Fruit fly (Drosophila melanogaster): ENCODE measurements around the gene Noc1.
A peak's percentile ranks its signal among the peaks of the same experiment; 100 is the strongest.

The Noc1 gene

dm6 chr3L:11125636-11126532 lies 51.3 kb downstream of the Noc1 start (continued):
- TF ChIP-seq YL-1 (GFP tag; optimal IDR thresholded peaks at IDR 0.05), result no peak
- TF ChIP-seq CrebB (tag; optimal IDR thresholded peaks at IDR 0.05), result no peak
- TF ChIP-seq CG4730 (GFP tag; IDR thresholded peaks at IDR 0.05), result no peak
- no peak for TF ChIP-seq toy (GFP tag; IDR thresholded peaks at IDR 0.05)
- no peak for TF ChIP-seq sd (tag; optimal IDR thresholded peaks at IDR 0.05)
- TF ChIP-seq esg (GFP tag; conservative IDR thresholded peaks at IDR 0.05), result no peak
- no peak for TF ChIP-seq cas (GFP tag; IDR thresholded peaks at IDR 0.05)
- no peak for TF ChIP-seq NC2β (GFP tag; optimal IDR thresholded peaks at IDR 0.05)
- TF ChIP-seq phol (tag; optimal IDR thresholded peaks at IDR 0.05), result peak; percentile 19
- no peak for TF ChIP-seq Jarid2 (GFP tag; optimal IDR thresholded peaks at IDR 0.05)
- TF ChIP-seq CG7987 (GFP tag; optimal IDR thresholded peaks at IDR 0.05), result peak; percentile 38
- TF ChIP-seq gsb-n (tag; optimal IDR thresholded peaks at IDR 0.05), result no peak
- no peak for TF ChIP-seq CG10654 (GFP tag; optimal IDR thresholded peaks at IDR 0.05)
- TF ChIP-seq CG1233 (GFP tag; optimal IDR thresholded peaks at IDR 0.05), result no peak
- TF ChIP-seq Sry-β (GFP tag; optimal IDR thresholded peaks at IDR 0.05), result no peak
- no peak for TF ChIP-seq gce (GFP tag; IDR thresholded peaks at IDR 0.05)
- TF ChIP-seq bigmax (GFP tag; optimal IDR thresholded peaks at IDR 0.05), result no peak
- no peak for TF ChIP-seq CG33213 (GFP tag; optimal IDR thresholded peaks at IDR 0.05)
- peak; percentile 3 for TF ChIP-seq CG4424 (GFP tag; optimal IDR thresholded peaks at IDR 0.05)
- no peak for TF ChIP-seq Six4 (GFP tag; optimal IDR thresholded peaks at IDR 0.05)
- TF ChIP-seq CG10959 (GFP tag; IDR thresholded peaks at IDR 0.05), result no peak
- no peak for TF ChIP-seq CG5180 (GFP tag; optimal IDR thresholded peaks at IDR 0.05)
- TF ChIP-seq sr (GFP tag; IDR thresholded peaks at IDR 0.05), result no peak
- TF ChIP-seq CG2116 (GFP tag; optimal IDR thresholded peaks at IDR 0.05), result no peak
- no peak for TF ChIP-seq CG12744 (GFP tag; optimal IDR thresholded peaks at IDR 0.05)
- no peak for TF ChIP-seq CG6272 (GFP tag; IDR thresholded peaks at IDR 0.05)
- TF ChIP-seq CG8089 (GFP tag; optimal IDR thresholded peaks at IDR 0.05), result no peak
- TF ChIP-seq CG10209 (GFP tag; optimal IDR thresholded peaks at IDR 0.05), result no peak
- no peak for TF ChIP-seq ERR (GFP tag; optimal IDR thresholded peaks at IDR 0.05)
- no peak for TF ChIP-seq Deaf1 (tag; optimal IDR thresholded peaks at IDR 0.05)
- TF ChIP-seq org-1 (GFP tag; optimal IDR thresholded peaks at IDR 0.05), result no peak
- no peak for TF ChIP-seq ara (GFP tag; IDR thresholded peaks at IDR 0.05)
- TF ChIP-seq Atf-2 (GFP tag; optimal IDR thresholded peaks at IDR 0.05), result no peak
- TF ChIP-seq CG9609 (GFP tag; optimal IDR thresholded peaks at IDR 0.05), result no peak
- peak; percentile 6 for TF ChIP-seq Fer1 (GFP tag; optimal IDR thresholded peaks at IDR 0.05)
- TF ChIP-seq Poxn (GFP tag; IDR thresholded peaks at IDR 0.05), result no peak
- TF ChIP-seq CG1529 (GFP tag; optimal IDR thresholded peaks at IDR 0.05), result no peak
- TF ChIP-seq H15 (GFP tag; IDR thresholded peaks at IDR 0.05), result no peak
- no peak for TF ChIP-seq bowl (GFP tag; IDR thresholded peaks at IDR 0.05)
- no peak for TF ChIP-seq CG1603 (tag; optimal IDR thresholded peaks at IDR 0.05)
- TF ChIP-seq ato (GFP tag; IDR thresholded peaks at IDR 0.05; ENCODE audit: partially characterized antibody), result no peak
- no peak for TF ChIP-seq pzg (GFP tag; optimal IDR thresholded peaks at IDR 0.05)
- TF ChIP-seq CG9932 (GFP tag; IDR thresholded peaks at IDR 0.05), result 0 out of 2 replicates have a peak, but pooled peaks have one; percentile 7
- no peak for TF ChIP-seq CG13123 (GFP tag; optimal IDR thresholded peaks at IDR 0.05)
- TF ChIP-seq insv (GFP tag; optimal IDR thresholded peaks at IDR 0.05), result peak; percentile 50 to 90
- TF ChIP-seq Tbp (GFP tag; optimal IDR thresholded peaks at IDR 0.05), result no peak
- no peak for TF ChIP-seq Atf3 (GFP tag; optimal IDR thresholded peaks at IDR 0.05)
- no peak for TF ChIP-seq hth (optimal IDR thresholded peaks at IDR 0.05)
- TF ChIP-seq CG17186 (GFP tag; optimal IDR thresholded peaks at IDR 0.05), result no peak
- no peak for TF ChIP-seq salm (tag; optimal IDR thresholded peaks at IDR 0.05)
